Fruit fly (Drosophila melanogaster): ENCODE results near the gene SelT.

Gene SelT

DNA sequence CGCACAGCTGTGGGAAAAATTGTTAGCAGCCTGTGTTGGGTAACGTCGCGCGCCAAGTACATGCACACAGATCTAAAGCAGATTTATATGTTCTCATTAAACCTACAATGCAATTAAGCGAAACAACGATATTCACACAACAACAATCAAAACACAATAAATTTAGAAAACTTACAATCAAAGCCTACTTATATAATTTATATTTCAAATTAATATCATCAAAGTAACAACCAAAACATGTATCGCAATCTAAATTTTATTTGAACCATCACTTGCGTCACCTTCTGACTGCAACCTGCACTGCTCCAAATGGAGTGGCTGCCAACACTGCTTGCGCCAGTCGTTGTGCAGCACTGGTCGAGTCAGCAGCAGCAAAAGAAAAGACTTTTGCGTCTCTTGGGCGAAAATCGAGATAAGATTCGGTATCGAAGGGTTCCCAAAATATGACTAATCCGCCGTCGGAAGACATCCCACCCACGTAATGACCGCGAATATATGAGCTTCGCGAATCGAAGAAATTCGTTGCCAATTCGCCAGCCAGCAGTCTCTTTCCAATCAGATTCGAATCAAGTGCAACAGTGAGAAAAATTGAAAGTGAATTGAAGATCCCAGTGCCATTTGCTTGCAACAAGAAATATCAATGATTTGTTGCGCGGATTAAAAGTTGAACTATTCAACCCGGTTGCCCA lies 29.3 kb upstream of the SelT start, which contains the start of the genes CG8892 and CG34126 (continued):
- peak; percentile 93 for TF ChIP-seq CG6163 (GFP tag; IDR thresholded peaks at IDR 0.05)
- TF ChIP-seq Blimp-1 (GFP tag; optimal IDR thresholded peaks at IDR 0.05): peak; percentile 92
- no peak for TF ChIP-seq Hr38 (GFP tag; optimal IDR thresholded peaks at IDR 0.05)
- TF ChIP-seq esn (GFP tag; optimal IDR thresholded peaks at IDR 0.05): peak; percentile 98
- TF ChIP-seq CG31627 (GFP tag; optimal IDR thresholded peaks at IDR 0.05): peak; percentile 99
- TF ChIP-seq CG3919 (GFP tag; optimal IDR thresholded peaks at IDR 0.05): peak; percentile 98
- peak; percentile 89 for TF ChIP-seq dsx (GFP tag; optimal IDR thresholded peaks at IDR 0.05; ENCODE audit: poor library complexity, severe bottlenecking)
- peak; percentile 95 for TF ChIP-seq CG10669 (GFP tag; optimal IDR thresholded peaks at IDR 0.05)
- TF ChIP-seq lz (GFP tag; optimal IDR thresholded peaks at IDR 0.05): peak; percentile 98
- TF ChIP-seq Eip78C (GFP tag): peak; percentile 98
- TF ChIP-seq Eip93F (GFP tag; optimal IDR thresholded peaks at IDR 0.05): peak; percentile 87
- TF ChIP-seq CG34406 (GFP tag; optimal IDR thresholded peaks at IDR 0.05): peak; percentile 94
- peak; percentile 96 for TF ChIP-seq achi (GFP tag; optimal IDR thresholded peaks at IDR 0.05)
- peak; percentile 88 for TF ChIP-seq CG6854 (GFP tag; optimal IDR thresholded peaks at IDR 0.05)
- TF ChIP-seq Ets21C (GFP tag; optimal IDR thresholded peaks at IDR 0.05): peak; percentile 97
- peak; percentile 98 for TF ChIP-seq pdm3 (GFP tag; optimal IDR thresholded peaks at IDR 0.05)
- TF ChIP-seq CG1621 (tag; optimal IDR thresholded peaks at IDR 0.05): peak; percentile 87
- TF ChIP-seq fd59A (GFP tag; optimal IDR thresholded peaks at IDR 0.05): peak; percentile 96
- peak; percentile 84 for TF ChIP-seq CG15336 (GFP tag; IDR thresholded peaks at IDR 0.05)
- peak; percentile 93 for TF ChIP-seq CG6808 (GFP tag; optimal IDR thresholded peaks at IDR 0.05)
- TF ChIP-seq Eip75B (GFP tag; optimal IDR thresholded peaks at IDR 0.05): peak; percentile 96
- peak; percentile 97 for TF ChIP-seq CG32006 (GFP tag; optimal IDR thresholded peaks at IDR 0.05)
- peak; percentile 96 for TF ChIP-seq CG4318 (GFP tag; optimal IDR thresholded peaks at IDR 0.05)
- TF ChIP-seq Ets96B (tag; optimal IDR thresholded peaks at IDR 0.05): peak; percentile 92
- TF ChIP-seq dac (GFP tag; optimal IDR thresholded peaks at IDR 0.05): peak; percentile 96
- peak; percentile 82 for TF ChIP-seq CG16779 (tag; optimal IDR thresholded peaks at IDR 0.05)
- peak; percentile 99 for TF ChIP-seq CG10631 (GFP tag; optimal IDR thresholded peaks at IDR 0.05)
- peak; percentile 91 for TF ChIP-seq spab (GFP tag; optimal IDR thresholded peaks at IDR 0.05)
- TF ChIP-seq CG6276 (GFP tag; optimal IDR thresholded peaks at IDR 0.05): peak; percentile 81
- TF ChIP-seq cyc (GFP tag; optimal IDR thresholded peaks at IDR 0.05): peak; percentile 98

DNA sequence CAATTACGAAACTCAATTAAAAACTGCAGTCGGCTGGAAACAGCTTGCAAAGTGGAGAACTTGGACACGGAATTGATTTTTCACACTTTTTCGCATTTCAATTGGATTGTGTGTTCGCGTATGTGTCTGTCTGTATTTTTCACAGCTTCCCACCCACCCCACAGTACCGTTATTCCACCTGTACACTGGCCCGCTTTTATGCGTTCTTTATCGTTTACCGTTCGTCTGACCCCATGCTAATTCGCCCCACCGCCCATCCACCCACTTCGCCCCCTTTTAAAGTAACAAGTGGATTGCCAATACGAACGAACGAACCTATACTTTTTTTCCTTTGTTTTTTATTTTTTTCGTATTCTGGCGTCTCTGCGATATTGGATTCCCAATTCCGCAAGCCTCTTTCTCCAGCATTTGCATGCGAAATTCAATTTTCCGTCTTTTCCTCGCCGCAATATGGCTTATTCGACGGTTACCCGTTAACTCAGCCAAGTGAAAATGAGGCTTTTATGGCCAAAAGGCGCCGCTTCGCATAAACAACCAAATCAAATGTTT lies 28.6 kb upstream of the SelT start:
- TF ChIP-seq dac (GFP tag; optimal IDR thresholded peaks at IDR 0.05) (no peak), Eip78C (GFP tag) (no peak), Smox (GFP tag; optimal IDR thresholded peaks at IDR 0.05) (no peak), CG6276 (GFP tag; optimal IDR thresholded peaks at IDR 0.05) (no peak), CG16779 (tag; optimal IDR thresholded peaks at IDR 0.05) (no peak), Sox102F (GFP tag; optimal IDR thresholded peaks at IDR 0.05) (no peak), CG4318 (GFP tag; optimal IDR thresholded peaks at IDR 0.05) (no peak), CG8119 (GFP tag; IDR thresholded peaks at IDR 0.05) (no peak), CG11902 (GFP tag; optimal IDR thresholded peaks at IDR 0.05) (no peak), CG9139 (GFP tag; optimal IDR thresholded peaks at IDR 0.05) (no peak)

DNA sequence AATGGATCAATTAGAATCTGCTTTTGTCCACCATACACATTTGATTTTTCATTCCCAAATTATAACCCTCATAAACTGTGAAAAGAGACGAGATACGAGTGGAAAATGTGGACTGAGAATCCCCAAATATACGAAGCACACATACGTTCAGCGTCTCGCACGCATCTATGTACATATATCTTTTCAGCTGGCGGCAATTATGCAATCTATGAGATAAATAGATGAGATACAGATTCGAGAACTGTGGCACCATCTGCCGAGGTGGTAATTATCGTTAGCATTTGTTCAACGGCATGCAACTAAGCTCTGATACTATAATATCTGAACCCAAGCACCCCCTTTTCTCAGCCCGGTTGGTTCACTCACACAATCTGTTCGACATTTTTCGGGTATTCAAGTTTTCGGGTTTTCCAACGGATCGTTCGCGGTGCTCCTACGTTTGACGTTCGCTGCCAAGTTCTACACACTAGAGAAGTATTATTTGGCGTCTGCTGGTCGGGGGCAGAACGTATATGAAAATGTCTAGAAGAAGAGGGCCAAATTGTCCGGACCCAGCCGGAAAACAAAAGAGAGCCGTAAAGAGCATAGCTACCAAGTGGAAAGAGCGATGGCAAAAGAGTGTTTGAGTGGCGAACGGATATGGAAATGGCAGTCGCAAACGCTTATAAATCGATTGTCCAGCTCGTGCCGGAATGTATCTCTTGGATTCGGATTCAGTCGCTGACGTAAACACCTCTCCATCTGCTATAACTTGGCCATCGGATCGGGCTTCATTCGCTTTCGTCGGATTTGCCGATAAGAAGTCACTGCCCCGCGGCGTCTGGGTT lies 15.5 kb upstream of the SelT start:
- no peak for TF ChIP-seq lz (GFP tag; optimal IDR thresholded peaks at IDR 0.05)
- TF ChIP-seq Smox (GFP tag; optimal IDR thresholded peaks at IDR 0.05): no peak
- TF ChIP-seq CG8119 (GFP tag; IDR thresholded peaks at IDR 0.05): no peak
- no peak for TF ChIP-seq dac (GFP tag; optimal IDR thresholded peaks at IDR 0.05)
- TF ChIP-seq spab (GFP tag; optimal IDR thresholded peaks at IDR 0.05): no peak
- TF ChIP-seq net (GFP tag; optimal IDR thresholded peaks at IDR 0.05): no peak
- no peak for TF ChIP-seq acj6 (GFP tag; optimal IDR thresholded peaks at IDR 0.05)
- no peak for TF ChIP-seq CG9139 (GFP tag; optimal IDR thresholded peaks at IDR 0.05)
- no peak for TF ChIP-seq fkh (GFP tag; optimal IDR thresholded peaks at IDR 0.05)
- no peak for TF ChIP-seq CG6854 (GFP tag; optimal IDR thresholded peaks at IDR 0.05)
- no peak for TF ChIP-seq CG15336 (GFP tag; IDR thresholded peaks at IDR 0.05)
- TF ChIP-seq salr (GFP tag; optimal IDR thresholded peaks at IDR 0.05): no peak
- no peak for TF ChIP-seq dsx (GFP tag; optimal IDR thresholded peaks at IDR 0.05; ENCODE audit: poor library complexity, severe bottlenecking)
- TF ChIP-seq Hr38 (GFP tag; optimal IDR thresholded peaks at IDR 0.05): no peak
- no peak for TF ChIP-seq Eip78C (GFP tag)
- TF ChIP-seq CG8632 (GFP tag; optimal IDR thresholded peaks at IDR 0.05): no peak

Data from whole organism, prepupa.